Fruit fly (Drosophila melanogaster) Kc167 (cell line): Measurements from ENCODE around the gene maca.

Experiments
- Myc ChIP-seq: fragments of >200 bp; optimal IDR thresholded peaks from 2 replicates; lab custom pipeline; 2017; ENCODE audit warnings: missing external identifiers
- Sin3A ChIP-seq: fragments of >200 bp; optimal IDR thresholded peaks from 2 replicates; lab custom pipeline; 2018; ENCODE audit warnings: missing external identifiers
- h ChIP-seq: fragments of >200 bp; optimal IDR thresholded peaks from 3 replicates; lab custom pipeline; 2018; ENCODE audit warnings: missing external identifiers
- insv ChIP-seq: fragments of >200 bp; optimal IDR thresholded peaks from 3 replicates; lab custom pipeline; 2018; ENCODE audit warnings: missing external identifiers
- psq ChIP-seq: fragments of >200 bp; optimal IDR thresholded peaks from 2 replicates; lab custom pipeline; 2017; ENCODE audit warnings: missing external identifiers
- ttk ChIP-seq: sonication (Bioruptor generic); optimal IDR thresholded peaks from 2 replicates; lab custom pipeline; 2017; ENCODE audit warnings: missing external identifiers

DNA sequence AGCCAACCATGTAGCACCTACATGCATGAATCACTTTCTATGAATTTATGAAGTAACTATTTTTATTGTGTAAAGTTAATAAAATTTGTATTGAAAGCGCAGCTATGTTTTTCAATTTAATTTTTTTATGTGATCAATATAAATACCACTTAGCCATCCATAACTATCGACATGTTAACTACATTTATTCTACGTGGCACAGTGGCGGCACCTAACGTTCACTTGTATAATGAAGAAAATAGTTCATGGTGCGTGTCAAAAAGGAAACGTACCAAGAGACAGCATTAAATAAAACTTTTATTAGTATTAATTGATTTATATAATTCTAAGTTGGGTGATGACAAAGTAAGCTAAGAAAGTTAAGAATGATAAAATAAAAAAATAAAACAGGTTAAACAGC is 1.2 kb upstream of the maca start:
- TF ChIP-seq h (lab: Kevin White, UChicago) (no peak), ttk (lab: Kevin White, UChicago) (no peak), insv (no peak), Sin3A (lab: Kevin White, UChicago) (no peak), psq (no peak), Myc (no peak)
